Fruit fly (Drosophila melanogaster) whole organism, wandering third instar larva: ENCODE data around the gene ranshi.

Experiments
- Abd-B ChIP-seq: fragments of >200 bp; optimal IDR thresholded peaks from 2 replicates; lab custom pipeline; 2017; ENCODE audit warnings: missing biosample characterization, missing genetic modification characterization
- CG32264 ChIP-seq: fragments of 200-800 bp; sonication (Bioruptor generic); optimal IDR thresholded peaks from 2 replicates; lab custom pipeline; 2016; ENCODE audit warnings: missing biosample characterization, missing genetic modification characterization
- CG9705 ChIP-seq: fragments of 200-800 bp; sonication (Bioruptor generic); optimal IDR thresholded peaks from 2 replicates; lab custom pipeline; 2018; ENCODE audit warnings: missing biosample characterization, mild to moderate bottlenecking, missing genetic modification characterization
- CrebA ChIP-seq: fragments of 200-800 bp; sonication (Bioruptor generic); optimal IDR thresholded peaks from 2 replicates; lab custom pipeline; 2016; ENCODE audit warnings: missing biosample characterization, mild to moderate bottlenecking, missing genetic modification characterization, borderline replicate concordance
- Dfd ChIP-seq: fragments of >200 bp; optimal IDR thresholded peaks from 2 replicates; lab custom pipeline; 2017; ENCODE audit warnings: missing biosample characterization, missing genetic modification characterization
- GATAd ChIP-seq: sonication (Bioruptor generic); optimal IDR thresholded peaks from 2 replicates; lab custom pipeline; 2016; ENCODE audit warnings: missing biosample characterization, missing genetic modification characterization
- Hnf4 ChIP-seq: fragments of 200-800 bp; sonication (Bioruptor generic); optimal IDR thresholded peaks from 2 replicates; lab custom pipeline; 2016; ENCODE audit warnings: missing biosample characterization, mild to moderate bottlenecking, missing genetic modification characterization
- Hr83 ChIP-seq: fragments of 200-300 bp; sonication (Bioruptor generic); optimal IDR thresholded peaks from 2 replicates; lab custom pipeline; 2016; ENCODE audit warnings: missing biosample characterization, mild to moderate bottlenecking, missing genetic modification characterization, moderate library complexity; ENCODE audit not compliant: poor library complexity, severe bottlenecking
- Mio ChIP-seq: sonication (Bioruptor generic); optimal IDR thresholded peaks from 2 replicates; lab custom pipeline; 2016; ENCODE audit warnings: missing biosample characterization, missing genetic modification characterization
- Myc ChIP-seq: fragments of >200 bp; optimal IDR thresholded peaks from 2 replicates; lab custom pipeline; 2017
- N ChIP-seq: fragments of >200 bp; optimal IDR thresholded peaks from 2 replicates; lab custom pipeline; 2018; ENCODE audit warnings: missing biosample characterization, missing external identifiers, missing genetic modification characterization
- OdsH ChIP-seq: fragments of 200-800 bp; sonication (Bioruptor generic); optimal IDR thresholded peaks from 2 replicates; lab custom pipeline; 2016; ENCODE audit warnings: missing biosample characterization, mild to moderate bottlenecking, missing genetic modification characterization
- Rel ChIP-seq, 2 experiments: fragments of 200-800 bp; sonication (Bioruptor generic) in 1 of 2; optimal IDR thresholded peaks; 2 replicates in 1 of 2; 3 replicates in 1 of 2; lab custom pipeline; 2016 to 2019; ENCODE audit warnings: mild to moderate bottlenecking in 2 of 2, missing biosample characterization in 2 of 2, missing genetic modification characterization in 2 of 2, moderate library complexity in 1 of 2
- Sp1 ChIP-seq: fragments of 200-800 bp; sonication (Bioruptor generic); optimal IDR thresholded peaks from 3 replicates; lab custom pipeline; 2019; ENCODE audit warnings: missing biosample characterization, mild to moderate bottlenecking, missing genetic modification characterization, moderate library complexity
- Vsx2 ChIP-seq: fragments of 200-300, 225-300 bp; sonication (Bioruptor generic); optimal IDR thresholded peaks from 2 replicates; lab custom pipeline; 2018; ENCODE audit warnings: missing biosample characterization, missing genetic modification characterization; ENCODE audit not compliant: partially characterized antibody
- br ChIP-seq: fragments of 200-800 bp; sonication (Bioruptor generic); optimal IDR thresholded peaks from 2 replicates; lab custom pipeline; 2016; ENCODE audit warnings: missing biosample characterization, missing genetic modification characterization
- brk ChIP-seq: fragments of 200-800 bp; sonication (Bioruptor generic); optimal IDR thresholded peaks from 2 replicates; lab custom pipeline; 2016; ENCODE audit warnings: missing biosample characterization, mild to moderate bottlenecking, missing genetic modification characterization
- dl ChIP-seq, 2 experiments: fragments of 175-275, 200-275 bp in 1 of 2; fragments of 200-275 bp in 1 of 2; sonication (Bioruptor generic); optimal IDR thresholded peaks; lab custom pipeline; 2018; ENCODE audit warnings: mild to moderate bottlenecking in 2 of 2, missing biosample characterization in 2 of 2, missing genetic modification characterization in 2 of 2, moderate library complexity in 2 of 2; ENCODE audit not compliant: partially characterized antibody in 2 of 2, insufficient read depth in 1 of 2
- dmrt93B ChIP-seq: fragments of 200-800 bp; sonication (Bioruptor generic); optimal IDR thresholded peaks from 2 replicates; lab custom pipeline; 2018; ENCODE audit warnings: missing biosample characterization, mild to moderate bottlenecking, missing genetic modification characterization
- dsf ChIP-seq: sonication (Bioruptor generic); optimal IDR thresholded peaks from 2 replicates; lab custom pipeline; 2016; ENCODE audit warnings: missing biosample characterization, missing genetic modification characterization, borderline replicate concordance
- ey ChIP-seq: fragments of 200-800 bp; sonication (Bioruptor generic); optimal IDR thresholded peaks from 2 replicates; lab custom pipeline; 2016; ENCODE audit warnings: missing biosample characterization, missing genetic modification characterization
- foxo ChIP-seq, 2 experiments: fragments of 200-800 bp; sonication (Bioruptor generic); optimal IDR thresholded peaks; 2 replicates in 1 of 2; 3 replicates in 1 of 2; lab custom pipeline; 2016 to 2017; ENCODE audit warnings: missing biosample characterization in 2 of 2, missing genetic modification characterization in 2 of 2
- h ChIP-seq: fragments of 200-800 bp; sonication (Bioruptor generic); optimal IDR thresholded peaks from 3 replicates; lab custom pipeline; 2016; ENCODE audit warnings: missing biosample characterization, mild to moderate bottlenecking, missing genetic modification characterization
- jim ChIP-seq: fragments of 175-275, 200-325 bp; sonication (Bioruptor generic); optimal IDR thresholded peaks from 2 replicates; lab custom pipeline; 2016; ENCODE audit warnings: missing biosample characterization, mild to moderate bottlenecking, missing genetic modification characterization
- lola ChIP-seq: fragments of >200 bp; optimal IDR thresholded peaks from 2 replicates; lab custom pipeline; 2017; ENCODE audit warnings: missing biosample characterization, missing genetic modification characterization
- rgr ChIP-seq: fragments of 200-800 bp; sonication (Bioruptor generic); optimal IDR thresholded peaks from 3 replicates; lab custom pipeline; 2016; ENCODE audit warnings: missing biosample characterization, mild to moderate bottlenecking, missing genetic modification characterization
- sage ChIP-seq: fragments of 200-800 bp; sonication (Bioruptor generic); optimal IDR thresholded peaks from 2 replicates; lab custom pipeline; 2016; ENCODE audit warnings: missing biosample characterization, mild to moderate bottlenecking, missing genetic modification characterization
- sv ChIP-seq: fragments of 200-800 bp; sonication (Bioruptor generic); optimal IDR thresholded peaks from 3 replicates; lab custom pipeline; 2016; ENCODE audit warnings: missing biosample characterization, missing genetic modification characterization
- tai ChIP-seq: sonication (Bioruptor generic); optimal IDR thresholded peaks from 2 replicates; lab custom pipeline; 2016; ENCODE audit warnings: missing biosample characterization, missing genetic modification characterization
- usp ChIP-seq: fragments of >200 bp; optimal IDR thresholded peaks from 2 replicates; lab custom pipeline; 2017; ENCODE audit warnings: missing biosample characterization, missing genetic modification characterization
- woc ChIP-seq: sonication (Bioruptor generic); optimal IDR thresholded peaks from 2 replicates; lab custom pipeline; 2016; ENCODE audit warnings: missing biosample characterization, mild to moderate bottlenecking, missing genetic modification characterization

Gene ranshi

DNA sequence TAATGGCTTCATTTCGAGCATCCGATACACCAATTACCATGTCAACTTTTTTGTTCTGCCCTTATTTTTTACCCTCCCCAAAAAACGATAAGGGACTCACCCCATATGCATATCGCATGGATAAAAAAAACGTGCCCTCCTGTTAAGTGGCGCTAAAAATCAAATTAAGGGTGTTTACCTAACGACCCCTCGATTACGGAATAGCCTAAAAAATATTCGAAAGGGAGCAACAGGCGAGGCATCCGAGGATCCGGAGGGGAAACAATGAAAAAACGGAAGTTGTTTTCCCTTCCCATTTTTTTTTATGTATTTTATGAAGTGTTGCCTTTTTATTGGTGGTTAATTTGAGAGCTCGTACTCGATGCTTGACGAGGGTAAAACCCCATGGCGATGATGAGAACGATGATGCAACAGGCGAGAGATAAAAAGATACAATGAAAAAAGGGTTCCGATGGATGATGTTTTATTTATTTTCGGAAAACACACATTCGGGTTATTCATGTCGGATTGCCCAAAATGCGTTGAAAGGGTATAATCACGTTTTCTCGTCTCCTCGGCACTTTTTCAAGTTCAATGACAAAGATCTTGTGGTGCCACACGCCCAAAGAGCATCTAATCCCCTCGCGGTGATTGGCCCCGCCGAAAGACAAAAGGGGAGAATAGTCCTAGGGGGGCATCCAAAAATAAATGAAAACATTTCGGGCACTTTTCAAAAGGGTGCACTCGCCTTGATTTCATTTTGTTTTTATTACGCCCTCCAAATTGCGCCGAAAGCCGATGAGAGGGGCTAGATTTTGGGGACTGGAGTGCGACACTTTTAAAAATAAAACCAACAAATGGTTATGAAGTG, 44.9 kb downstream of the ranshi start, which contains the start of gene CG44227:
Gene CG44227, minus strand, starts transcription at position 849 of the 850 bp plus-strand sequence.
- no peak for TF ChIP-seq h (GFP tag; lab: Kevin White, UChicago)
- no peak for TF ChIP-seq Dfd (GFP tag; lab: Kevin White, UChicago)
- no peak for TF ChIP-seq Abd-B (GFP tag; lab: Kevin White, UChicago)
- no peak for TF ChIP-seq CG9705 (GFP tag; lab: Kevin White, UChicago)
- no peak for TF ChIP-seq dsf (GFP tag; lab: Kevin White, UChicago)
- TF ChIP-seq Sp1 (GFP tag; lab: Kevin White, UChicago), result no peak
- no peak for TF ChIP-seq CrebA (GFP tag; lab: Kevin White, UChicago)
- TF ChIP-seq GATAd, result no peak
- TF ChIP-seq Rel (GFP tag; optimal IDR thresholded peaks at IDR 0.05; lab: Kevin White, UChicago), result no peak
- no peak for TF ChIP-seq Rel (tag; optimal IDR thresholded peaks at IDR 0.05; lab: Kevin White, UChicago)
- no peak for TF ChIP-seq brk (GFP tag; lab: Kevin White, UChicago)

DNA sequence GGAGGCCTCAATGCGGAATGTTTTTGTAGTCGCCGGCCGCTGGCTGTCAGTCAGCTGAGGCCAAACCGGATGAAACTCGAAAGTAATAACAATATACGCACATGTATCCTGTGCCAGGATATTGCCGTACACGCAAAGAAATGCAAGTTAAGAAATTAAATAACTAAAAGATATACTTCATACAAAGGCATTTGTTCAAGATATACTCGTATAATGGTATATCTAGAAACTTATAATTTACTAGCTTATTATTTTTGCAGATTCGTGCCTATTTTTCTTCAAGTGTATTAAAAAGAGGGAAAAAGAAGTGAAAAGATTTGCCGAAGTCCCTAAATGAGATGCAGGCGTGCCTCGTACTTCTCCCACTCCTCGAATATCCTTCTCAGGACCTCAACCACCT, 46.2 kb downstream of the ranshi start:
- TF ChIP-seq N (GFP tag; lab: Kevin White, UChicago) (no peak), Hr83 (no peak), dl (GFP tag; optimal IDR thresholded peaks at IDR 0.05; lab: Kevin White, UChicago; ENCODE audit: insufficient read depth in 1 of 2, partially characterized antibody in 2 of 2) (no peak), Myc (lab: Kevin White, UChicago) (no peak), Vsx2 (GFP tag; lab: Kevin White, UChicago) (no peak), jim (GFP tag; lab: Kevin White, UChicago) (no peak), Hnf4 (GFP tag; lab: Kevin White, UChicago) (no peak), lola (GFP tag; lab: Kevin White, UChicago) (no peak), foxo (GFP tag; optimal IDR thresholded peaks at IDR 0.05; lab: Kevin White, UChicago) (no peak), h (GFP tag; lab: Kevin White, UChicago) (no peak), OdsH (no peak), CrebA (GFP tag; lab: Kevin White, UChicago) (no peak)

DNA sequence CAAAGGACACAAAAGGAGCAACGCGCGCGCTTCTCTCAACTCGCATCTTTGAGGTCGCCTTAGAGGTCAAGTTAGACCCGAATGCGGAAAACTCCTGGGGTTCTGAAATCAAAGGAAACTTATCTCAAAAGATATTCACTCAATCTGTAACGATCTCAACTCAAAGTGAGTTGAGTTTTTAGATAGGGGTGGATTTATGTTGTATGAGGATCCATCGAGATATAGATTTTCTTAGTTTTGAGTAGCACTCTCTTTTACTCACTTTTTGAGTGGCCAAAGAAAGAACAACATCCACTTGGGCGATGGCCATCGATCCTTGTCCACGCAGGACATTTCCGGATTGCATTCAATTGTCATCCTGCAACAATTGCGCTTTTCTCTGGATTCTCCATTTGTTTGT, 48.9 kb downstream of the ranshi start:
- TF ChIP-seq Abd-B (GFP tag; lab: Kevin White, UChicago) (no peak), br (GFP tag; lab: Kevin White, UChicago) (no peak), jim (GFP tag; lab: Kevin White, UChicago) (no peak), usp (GFP tag; lab: Kevin White, UChicago) (no peak), dl (GFP tag; optimal IDR thresholded peaks at IDR 0.05; lab: Kevin White, UChicago; ENCODE audit: insufficient read depth in 1 of 2, partially characterized antibody in 2 of 2) (no peak), Sp1 (GFP tag; lab: Kevin White, UChicago) (no peak), sv (GFP tag; lab: Kevin White, UChicago) (no peak), dmrt93B (GFP tag; lab: Kevin White, UChicago) (no peak), CG32264 (GFP tag; lab: Kevin White, UChicago) (no peak), OdsH (no peak), sage (GFP tag; lab: Kevin White, UChicago) (no peak), ey (GFP tag; lab: Kevin White, UChicago) (no peak)

DNA sequence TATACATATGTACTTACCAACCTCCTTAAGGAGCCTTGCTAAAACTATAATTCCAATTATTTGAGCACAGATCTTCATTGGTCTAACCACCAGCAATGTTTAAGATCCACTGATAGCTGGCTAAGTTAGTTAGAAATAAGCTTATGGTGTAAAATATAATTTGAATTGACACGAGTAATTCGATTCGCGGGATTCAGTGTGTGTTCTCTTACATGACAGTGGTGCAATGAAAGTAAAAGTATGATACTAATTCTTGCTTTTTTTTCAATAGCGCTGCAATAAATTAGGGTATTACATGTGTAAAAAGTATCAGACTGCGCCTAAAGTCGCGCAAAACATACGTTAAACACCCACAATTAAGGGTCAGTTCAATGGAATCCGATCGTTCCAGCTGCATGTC, 49.6 kb downstream of the ranshi start, which contains the start of gene CG33325:
Gene CG33325, minus strand, starts transcription at position 101 of the 400 bp plus-strand sequence.
- TF ChIP-seq GATAd, result no peak
- no peak for TF ChIP-seq dsf (GFP tag; lab: Kevin White, UChicago)
- TF ChIP-seq Sp1 (GFP tag; lab: Kevin White, UChicago), result no peak
- TF ChIP-seq tai (GFP tag; lab: Kevin White, UChicago), result no peak
- TF ChIP-seq CG9705 (GFP tag; lab: Kevin White, UChicago), result no peak
- TF ChIP-seq Hnf4 (GFP tag; lab: Kevin White, UChicago), result no peak
- no peak for TF ChIP-seq dl (GFP tag; optimal IDR thresholded peaks at IDR 0.05; lab: Kevin White, UChicago; ENCODE audit: insufficient read depth in 1 of 2, partially characterized antibody in 2 of 2)
- TF ChIP-seq Mio (GFP tag; lab: Kevin White, UChicago), result no peak
- no peak for TF ChIP-seq Dfd (GFP tag; lab: Kevin White, UChicago)
- no peak for TF ChIP-seq sage (GFP tag; lab: Kevin White, UChicago)
- no peak for TF ChIP-seq Vsx2 (GFP tag; lab: Kevin White, UChicago)
- no peak for TF ChIP-seq Myc (lab: Kevin White, UChicago)
- no peak for TF ChIP-seq N (GFP tag; lab: Kevin White, UChicago)
- TF ChIP-seq CG32264 (GFP tag; lab: Kevin White, UChicago), result no peak
- no peak for TF ChIP-seq woc
- TF ChIP-seq rgr (GFP tag; lab: Kevin White, UChicago), result no peak
- TF ChIP-seq, all 38 proteins: peak for 0
